Worm (Caenorhabditis elegans) whole organism, mixed stage, embryonic: ENCODE measurements around the gene hlh-29.
"Not testable (repeated sequence)": the region's sequence is repeated elsewhere in the genome, so short reads cannot be mapped to it uniquely, and the experiment has no call there.

ENCODE experiments used
- M03D4.4 ChIP-seq: sonication (generic microtip); optimal IDR thresholded peaks from 2 replicates; lab custom pipeline; 2017; ENCODE audit warnings: mild to moderate bottlenecking, missing genetic modification characterization, missing compliant biosample characterization
- bed-3 ChIP-seq: fragments of 200-800 bp; sonication (Bioruptor generic); optimal IDR thresholded peaks from 3 replicates; lab custom pipeline; 2018; ENCODE audit warnings: mild to moderate bottlenecking, missing genetic modification characterization, moderate library complexity, missing compliant biosample characterization
- ceh-39 ChIP-seq: fragments of 150-350 bp; optimal IDR thresholded peaks from 2 replicates; lab custom pipeline; 2014; ENCODE audit warnings: missing biosample characterization, missing genetic modification characterization
- ceh-43 ChIP-seq: fragments of 200-800 bp; sonication (Bioruptor generic); optimal IDR thresholded peaks from 2 replicates; lab custom pipeline; 2018; ENCODE audit warnings: mild to moderate bottlenecking, missing genetic modification characterization, moderate library complexity, missing compliant biosample characterization
- ces-1 ChIP-seq: fragments of 150-350 bp; optimal IDR thresholded peaks from 2 replicates; lab custom pipeline; 2014; ENCODE audit warnings: missing biosample characterization, missing genetic modification reagents, missing genetic modification characterization
- cnd-1 ChIP-seq: fragments of 200-800 bp; sonication (Bioruptor generic); optimal IDR thresholded peaks from 2 replicates; lab custom pipeline; 2018; ENCODE audit warnings: mild to moderate bottlenecking, missing genetic modification characterization, missing compliant biosample characterization
- elt-1 ChIP-seq: sonication (generic microtip); optimal IDR thresholded peaks from 2 replicates; lab custom pipeline; 2017; ENCODE audit warnings: missing genetic modification characterization, mild to moderate bottlenecking, missing compliant biosample characterization, antibody characterized with exemption, moderate library complexity, borderline replicate concordance; ENCODE audit not compliant: insufficient read depth
- elt-3 ChIP-seq: fragments of 150-350 bp; optimal IDR thresholded peaks from 2 replicates; lab custom pipeline; 2014; ENCODE audit warnings: missing biosample characterization, missing genetic modification characterization
- flh-1 ChIP-seq: fragments of 200-800 bp; sonication (Bioruptor generic); optimal IDR thresholded peaks from 2 replicates; lab custom pipeline; 2018; ENCODE audit warnings: mild to moderate bottlenecking, missing genetic modification characterization, moderate library complexity, missing compliant biosample characterization
- ham-2 ChIP-seq: fragments of 200-800 bp; sonication (Bioruptor generic); optimal IDR thresholded peaks from 2 replicates; lab custom pipeline; 2018; ENCODE audit warnings: mild to moderate bottlenecking, missing genetic modification characterization, missing compliant biosample characterization
- lin-13 ChIP-seq: fragments of 150-350 bp; optimal IDR thresholded peaks from 2 replicates; lab custom pipeline; 2014; ENCODE audit warnings: missing biosample characterization, missing genetic modification characterization
- mls-2 ChIP-seq: sonication (generic microtip); optimal IDR thresholded peaks from 2 replicates; lab custom pipeline; 2016; ENCODE audit warnings: mild to moderate bottlenecking, missing genetic modification characterization, moderate library complexity, missing compliant biosample characterization
- nhr-12 ChIP-seq: fragments of 150-350 bp; optimal IDR thresholded peaks from 2 replicates; lab custom pipeline; 2014; ENCODE audit warnings: missing biosample characterization, missing genetic modification characterization
- nhr-2 ChIP-seq: fragments of 150-350 bp; optimal IDR thresholded peaks from 2 replicates; lab custom pipeline; 2014; ENCODE audit warnings: missing biosample characterization, missing genetic modification characterization
- nhr-237 ChIP-seq: fragments of 150-350 bp; optimal IDR thresholded peaks from 2 replicates; lab custom pipeline; 2014; ENCODE audit warnings: missing biosample characterization, missing genetic modification characterization
- nhr-28 ChIP-seq: fragments of 150-350 bp; optimal IDR thresholded peaks from 2 replicates; lab custom pipeline; 2014; ENCODE audit warnings: missing biosample characterization, missing genetic modification characterization
- pha-4 ChIP-seq: fragments of 150-350 bp; optimal IDR thresholded peaks from 2 replicates; lab custom pipeline; 2018; ENCODE audit warnings: missing biosample characterization, missing genetic modification reagents, missing genetic modification characterization
- sem-2 ChIP-seq: fragments of 200-800 bp; sonication (Bioruptor generic); optimal IDR thresholded peaks from 2 replicates; lab custom pipeline; 2018; ENCODE audit warnings: mild to moderate bottlenecking, missing genetic modification characterization, missing compliant biosample characterization
- snpc-4 ChIP-seq: fragments of 150-350 bp; optimal IDR thresholded peaks from 2 replicates; lab custom pipeline; 2014; ENCODE audit warnings: missing biosample characterization, missing genetic modification characterization
- sptf-1 ChIP-seq: sonication (generic microtip); optimal IDR thresholded peaks from 2 replicates; lab custom pipeline; 2017; ENCODE audit warnings: mild to moderate bottlenecking, missing genetic modification characterization, moderate library complexity, missing compliant biosample characterization
- unc-120 ChIP-seq: sonication (generic microtip); optimal IDR thresholded peaks from 2 replicates; lab custom pipeline; 2017; ENCODE audit warnings: missing genetic modification characterization, missing compliant biosample characterization; ENCODE audit not compliant: poor library complexity, severe bottlenecking
- unc-39 ChIP-seq: fragments of 150-350 bp; optimal IDR thresholded peaks from 2 replicates; lab custom pipeline; 2014; ENCODE audit warnings: missing biosample characterization, missing genetic modification characterization
- unc-62 ChIP-seq: fragments of 150-350 bp; optimal IDR thresholded peaks from 2 replicates; lab custom pipeline; 2014; ENCODE audit warnings: missing biosample characterization, missing genetic modification reagents, missing genetic modification characterization
- zip-8 ChIP-seq: fragments of 150-350 bp; optimal IDR thresholded peaks from 2 replicates; lab custom pipeline; 2014; ENCODE audit warnings: missing biosample characterization, missing genetic modification characterization
- ztf-11 ChIP-seq: fragments of 150-350 bp; optimal IDR thresholded peaks from 2 replicates; lab custom pipeline; 2014; ENCODE audit warnings: missing biosample characterization, missing genetic modification characterization

hlh-29 gene

ce11 chrX:17548539-17548938, at the start of gene hlh-29:
Gene hlh-29 (minus strand): TSS chrX:17548639.
- not testable (repeated sequence) for TF ChIP-seq nhr-237, unc-39, elt-3 (tag; lab: Kevin White, UChicago)

DNA sequence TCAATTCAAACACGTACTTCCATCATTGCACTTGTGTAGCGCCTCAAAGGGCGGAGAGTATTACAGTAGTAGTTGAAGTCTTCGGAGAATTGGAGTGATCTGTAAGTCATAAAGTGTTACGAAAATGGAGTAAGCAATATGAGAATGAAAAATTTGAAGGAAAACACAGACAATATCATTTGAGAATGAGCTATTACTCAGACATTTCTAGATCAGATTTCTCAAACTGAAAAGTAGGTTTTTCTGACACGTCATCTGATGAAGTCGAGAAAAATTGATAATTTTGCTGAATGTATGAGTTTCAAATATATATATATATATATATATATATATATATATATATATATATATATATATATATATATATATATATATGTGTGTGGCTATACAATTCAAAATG, 31.3 kb upstream of the hlh-29 start, which contains the start of gene frpr-7:
frpr-7 (minus strand) TSS at position 101 of the 400 bp plus-strand sequence.
- TF ChIP-seq cnd-1 (tag; lab: Kevin White, UChicago) = no peak

DNA sequence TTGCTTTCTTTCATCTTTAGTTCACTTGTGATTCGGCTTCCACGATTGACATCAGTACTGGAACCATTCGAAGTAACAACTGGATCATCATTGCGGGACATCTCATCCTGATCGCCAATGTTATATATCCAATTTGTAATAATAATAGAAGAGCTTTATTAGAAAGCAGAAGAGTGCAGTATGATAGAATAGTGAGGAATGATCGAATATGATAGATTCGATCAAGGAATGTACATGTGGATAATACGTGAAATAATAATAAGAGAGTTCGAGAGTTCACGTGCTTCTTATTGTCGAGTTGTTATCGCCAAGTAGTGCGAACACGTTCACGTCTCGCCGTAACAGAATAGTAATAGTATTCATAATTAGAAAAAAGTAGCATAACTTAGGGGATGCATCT, 30.6 kb upstream of the hlh-29 start, which contains the start of gene F39B3.3:
F39B3.3 (minus strand) TSS at position 101 of the 400 bp plus-strand sequence.
- TF ChIP-seq sem-2; nhr-237 (tag; lab: Kevin White, UChicago); nhr-2 (tag; lab: Kevin White, UChicago): not testable (repeated sequence)
- TF ChIP-seq, all 35 proteins: peak for 0; not testable (repeated sequence) for 35

DNA sequence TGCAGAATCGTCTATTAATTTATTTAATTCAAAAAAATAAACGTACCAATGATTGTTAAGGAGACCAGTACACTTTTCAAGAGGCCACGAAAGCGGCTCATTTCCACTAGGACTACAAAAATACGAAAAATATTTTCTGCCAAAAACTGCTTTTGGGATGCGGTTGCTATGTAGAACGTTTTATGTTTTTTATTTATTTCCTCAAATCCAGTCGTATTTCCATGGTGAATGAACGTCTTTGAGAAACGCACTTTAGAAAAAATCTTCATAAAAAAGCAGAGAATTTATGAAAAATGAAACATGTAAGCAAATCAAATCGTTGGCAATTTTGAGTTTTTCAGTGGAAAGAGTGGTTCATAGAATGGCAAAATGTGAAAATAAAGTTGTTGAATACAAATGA, 18.9 kb upstream of the hlh-29 start, which contains the start of gene F39B3.7:
F39B3.7 (minus strand) TSS at position 101 of the 400 bp plus-strand sequence.
- TF ChIP-seq pha-4 (tag; lab: Kevin White, UChicago) (no peak), nhr-237 (tag; lab: Kevin White, UChicago) (no peak), unc-62 (GFP tag; lab: Kevin White, UChicago) (no peak), unc-39 (tag; lab: Kevin White, UChicago) (no peak), nhr-28 (tag; lab: Kevin White, UChicago) (no peak), elt-1 (tag; lab: Kevin White, UChicago) (no peak), M03D4.4 (tag; lab: Kevin White, UChicago) (no peak), ham-2 (GFP tag; lab: Kevin White, UChicago) (no peak), elt-3 (tag; lab: Kevin White, UChicago) (no peak), ceh-39 (tag; lab: Kevin White, UChicago) (no peak), bed-3 (GFP tag; lab: Kevin White, UChicago) (no peak), unc-120 (tag; lab: Kevin White, UChicago) (no peak), lin-13 (tag; lab: Kevin White, UChicago) (no peak), zip-8 (no peak), nhr-2 (tag; lab: Kevin White, UChicago) (no peak)

ce11 chrX:17563411-17563810, 15.0 kb upstream of the hlh-29 start, which contains the start of gene F31A3.5:
Gene F31A3.5 (minus strand): TSS chrX:17563610.
- TF ChIP-seq nhr-2 (tag; lab: Kevin White, UChicago) = peak; percentile 39
- TF ChIP-seq unc-62 (GFP tag; lab: Kevin White, UChicago) = peak; percentile 67
- no peak for TF ChIP-seq nhr-28 (tag; lab: Kevin White, UChicago)
- TF ChIP-seq ces-1 (GFP tag; lab: Kevin White, UChicago) = peak; percentile 17
- TF ChIP-seq ceh-43 (GFP tag; lab: Kevin White, UChicago) = no peak
- TF ChIP-seq, all 35 proteins: peak for 3

- peak; percentile 29 for TF ChIP-seq sptf-1
- no peak for TF ChIP-seq ztf-11 (tag; lab: Kevin White, UChicago)
- no peak for TF ChIP-seq snpc-4 (tag; lab: Kevin White, UChicago)
- TF ChIP-seq cnd-1 (tag; lab: Kevin White, UChicago) = no peak
- peak; percentile 52 for TF ChIP-seq ham-2 (GFP tag; lab: Kevin White, UChicago)
- peak; percentile 32 for TF ChIP-seq mls-2 (tag; lab: Kevin White, UChicago)
- TF ChIP-seq flh-1 = no peak
- peak; percentile 37 for TF ChIP-seq nhr-2 (tag; lab: Kevin White, UChicago)
- TF ChIP-seq ceh-39 (tag; lab: Kevin White, UChicago) = peak; percentile 15
- TF ChIP-seq pha-4 (tag; lab: Kevin White, UChicago) = peak; percentile 22
Measured at ce11 chrX:17562195-17562594, 13.8 kb upstream of the hlh-29 start.

- TF ChIP-seq ceh-39 (tag; lab: Kevin White, UChicago) = no peak
- no peak for TF ChIP-seq sem-2
- no peak for TF ChIP-seq nhr-12 (tag; lab: Kevin White, UChicago)
- TF ChIP-seq mls-2 (tag; lab: Kevin White, UChicago) = no peak
- no peak for TF ChIP-seq sptf-1
- no peak for TF ChIP-seq bed-3 (GFP tag; lab: Kevin White, UChicago)
Measured at ce11 chrX:17553772-17554171, 5.3 kb upstream of the hlh-29 start.
